Worm (Caenorhabditis elegans) whole organism, L4 larva: Measurements from ENCODE around the gene C14A4.7.
A peak's percentile ranks its signal among the peaks of the same experiment; 100 is the strongest.

ENCODE experiments used
- F10B5.3 ChIP-seq: sonication (generic microtip); optimal IDR thresholded peaks from 2 replicates; lab custom pipeline; 2016; ENCODE audit warnings: mild to moderate bottlenecking, missing genetic modification characterization, missing compliant biosample characterization
- aly-2 ChIP-seq: sonication (generic microtip); optimal IDR thresholded peaks from 2 replicates; lab custom pipeline; 2018; ENCODE audit warnings: missing biosample characterization, missing genetic modification characterization
- ama-1 ChIP-seq: fragments of 150-350 bp; optimal IDR thresholded peaks from 2 replicates; lab custom pipeline; 2014; ENCODE audit warnings: inconsistent platforms, mixed read lengths
- daf-12 ChIP-seq: fragments of 150-350 bp; optimal IDR thresholded peaks from 2 replicates; lab custom pipeline; 2014; ENCODE audit warnings: missing biosample characterization, missing genetic modification reagents, missing genetic modification characterization
- daf-8 ChIP-seq: fragments of 200-800 bp; sonication (Bioruptor generic); IDR thresholded peaks from 2 replicates; pipeline ENCODE4 v1.3.6; 2022; ENCODE audit warnings: missing genetic modification characterization, missing compliant biosample characterization
- dmd-6 ChIP-seq: fragments of 200-800 bp; sonication (Bioruptor generic); IDR thresholded peaks from 2 replicates; pipeline ENCODE4 v1.3.6; 2022; ENCODE audit warnings: missing genetic modification reagents, missing genetic modification characterization, missing compliant biosample characterization
- fos-1 ChIP-seq: fragments of 150-350 bp; optimal IDR thresholded peaks from 2 replicates; lab custom pipeline; 2014; ENCODE audit warnings: missing biosample characterization, missing genetic modification characterization
- gei-8 ChIP-seq: fragments of 200-800 bp; sonication (Bioruptor generic); optimal IDR thresholded peaks from 2 replicates; lab custom pipeline; 2018; ENCODE audit warnings: mild to moderate bottlenecking, missing genetic modification characterization, missing compliant biosample characterization
- saeg-2 ChIP-seq: fragments of 200-800 bp; sonication (Bioruptor generic); IDR thresholded peaks from 2 replicates; pipeline ENCODE4 v1.3.6; 2022; ENCODE audit warnings: missing genetic modification reagents, missing genetic modification characterization, missing compliant biosample characterization
- zag-1 ChIP-seq: fragments of 150-350 bp; optimal IDR thresholded peaks from 2 replicates; lab custom pipeline; 2014; ENCODE audit warnings: missing biosample characterization, missing genetic modification characterization
- zip-11 ChIP-seq: fragments of 200-800 bp; sonication (Bioruptor generic); IDR thresholded peaks from 2 replicates; pipeline ENCODE4 v1.3.6; 2022; ENCODE audit warnings: missing genetic modification characterization, missing compliant biosample characterization

DNA sequence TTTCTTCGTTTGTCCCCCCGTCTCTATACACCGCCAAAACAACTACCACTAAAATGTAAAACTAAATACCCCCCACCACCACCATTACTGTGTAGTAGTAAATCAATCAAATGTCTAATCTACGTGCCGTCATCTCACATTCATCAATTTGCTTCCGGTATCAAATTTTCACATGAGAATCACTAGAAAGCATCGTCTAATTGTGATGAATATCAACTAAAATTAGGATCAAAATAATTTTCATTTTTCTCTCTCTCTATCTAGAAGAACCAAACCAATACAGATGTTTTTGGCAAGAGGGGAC lies 49.6 kb downstream of the C14A4.7 start:
- TF ChIP-seq fos-1 (tag; lab: Kevin White, UChicago), result no peak
- TF ChIP-seq F10B5.3 (tag; lab: Kevin White, UChicago), result no peak
- no peak for TF ChIP-seq gei-8 (GFP tag; lab: Kevin White, UChicago)
- peak; percentile 57 for TF ChIP-seq ama-1
- TF ChIP-seq saeg-2 (GFP tag; lab: Robert Waterston, UW), result no peak
- TF ChIP-seq daf-12 (tag; lab: Kevin White, UChicago), result no peak
- TF ChIP-seq daf-8, result no peak
- no peak for TF ChIP-seq aly-2 (tag; lab: Kevin White, UChicago)
- no peak for TF ChIP-seq dmd-6 (GFP tag; lab: Robert Waterston, UW)
- no peak for TF ChIP-seq zip-11 (GFP tag; lab: Robert Waterston, UW)
- TF ChIP-seq zag-1, result no peak
